Fruit fly (Drosophila melanogaster) whole organism, embryonic: Measurements from ENCODE around the gene CG14142.
A peak's percentile ranks its signal among the peaks of the same experiment; 100 is the strongest.

Experiments used
- Bdp1 ChIP-seq: fragments of 200-800 bp; sonication (Bioruptor generic); optimal IDR thresholded peaks from 3 replicates; lab custom pipeline; 2016; ENCODE audit warnings: missing biosample characterization, missing genetic modification characterization
- CG12155 ChIP-seq: fragments of 200-800 bp; sonication (Bioruptor generic); optimal IDR thresholded peaks from 3 replicates; lab custom pipeline; 2016; ENCODE audit warnings: missing biosample characterization, missing genetic modification characterization
- CG15514 ChIP-seq: fragments of 200-800 bp; sonication (Bioruptor generic); optimal IDR thresholded peaks from 3 replicates; lab custom pipeline; 2017; ENCODE audit warnings: missing biosample characterization, missing genetic modification characterization, mild to moderate bottlenecking, moderate library complexity, missing genetic modification reagents
- CG1603 ChIP-seq: fragments of 200-800 bp; sonication (Bioruptor generic); optimal IDR thresholded peaks from 2 replicates; lab custom pipeline; 2019; ENCODE audit warnings: missing biosample characterization, mild to moderate bottlenecking, missing genetic modification characterization, moderate library complexity
- CG1832 ChIP-seq: fragments of 200-800 bp; sonication (Bioruptor generic); optimal IDR thresholded peaks from 2 replicates; lab custom pipeline; 2017; ENCODE audit warnings: missing biosample characterization, mild to moderate bottlenecking, missing genetic modification characterization, inconsistent platforms
- CG2129 ChIP-seq: fragments of 200-800 bp; sonication (Bioruptor generic); IDR thresholded peaks from 2 replicates; pipeline ENCODE4 v1.3.6; 2022; ENCODE audit warnings: missing biosample characterization, missing genetic modification characterization; ENCODE audit not compliant: partially characterized antibody
- CG2712 ChIP-seq: fragments of 200-800 bp; optimal IDR thresholded peaks from 3 replicates; lab custom pipeline; 2019; ENCODE audit warnings: missing biosample characterization, mild to moderate bottlenecking, missing genetic modification characterization, moderate library complexity
- CG32532 ChIP-seq: fragments of 200-800 bp; sonication (Bioruptor generic); IDR thresholded peaks from 2 replicates; pipeline ENCODE4 v1.3.6; 2022; ENCODE audit warnings: missing biosample characterization, missing genetic modification characterization
- CG33557 ChIP-seq: fragments of 200-800 bp; sonication (Bioruptor generic); optimal IDR thresholded peaks from 2 replicates; lab custom pipeline; 2019; ENCODE audit warnings: missing biosample characterization, mild to moderate bottlenecking, missing genetic modification characterization, moderate library complexity
- CG4360 ChIP-seq: fragments of 200-800 bp; sonication (Bioruptor generic); IDR thresholded peaks from 2 replicates; pipeline ENCODE4 v1.3.6; 2022; ENCODE audit warnings: missing biosample characterization, missing genetic modification characterization
- CG4820 ChIP-seq: fragments of 200-800 bp; sonication (Bioruptor generic); optimal IDR thresholded peaks from 3 replicates; lab custom pipeline; 2016; ENCODE audit warnings: missing biosample characterization, missing genetic modification characterization
- CG6689 ChIP-seq: fragments of 200-800 bp; sonication (Bioruptor generic); IDR thresholded peaks from 2 replicates; pipeline ENCODE4 v1.3.6; 2022; ENCODE audit warnings: missing biosample characterization, missing genetic modification characterization
- CG8359 ChIP-seq: fragments of 200-800 bp; sonication (Bioruptor generic); optimal IDR thresholded peaks from 2 replicates; lab custom pipeline; 2017; ENCODE audit warnings: missing biosample characterization, mild to moderate bottlenecking, missing genetic modification characterization, borderline replicate concordance
- CG8765 ChIP-seq: fragments of 200-800 bp; sonication (Bioruptor generic); IDR thresholded peaks from 2 replicates; pipeline ENCODE4 v1.3.6; 2022; ENCODE audit warnings: missing biosample characterization, missing genetic modification characterization
- CG9609 ChIP-seq: fragments of 200-800 bp; sonication (Bioruptor generic); optimal IDR thresholded peaks from 3 replicates; lab custom pipeline; 2016; ENCODE audit warnings: missing biosample characterization, missing genetic modification characterization
- Dfd ChIP-seq, 2 experiments: fragments of >200 bp; optimal IDR thresholded peaks; 2 replicates each; lab custom pipeline; 2017; ENCODE audit warnings: missing biosample characterization in 2 of 2, missing genetic modification characterization in 2 of 2
- E2f1 ChIP-seq: fragments of 200-800 bp; sonication (Bioruptor generic); IDR thresholded peaks from 2 replicates; pipeline ENCODE4 v1.3.6; 2022; ENCODE audit warnings: missing biosample characterization, missing genetic modification characterization
- H15 ChIP-seq: fragments of 200-800 bp; sonication (Bioruptor generic); IDR thresholded peaks from 3 replicates; pipeline ENCODE4 v1.3.6; 2022; ENCODE audit warnings: missing biosample characterization, missing genetic modification characterization
- Nf-YA ChIP-seq: fragments of 200-800 bp; sonication (Bioruptor generic); IDR thresholded peaks from 2 replicates; pipeline ENCODE4 v1.3.6; 2022; ENCODE audit warnings: missing biosample characterization, missing genetic modification characterization
- Sox102F ChIP-seq: fragments of 200-800 bp; sonication (Bioruptor generic); optimal IDR thresholded peaks from 2 replicates; lab custom pipeline; 2018; ENCODE audit warnings: missing biosample characterization, mild to moderate bottlenecking, missing genetic modification characterization, moderate library complexity
- Trl ChIP-seq, 3 experiments: fragments of >200 bp in 2 of 3; fragments of 200-800 bp in 1 of 3; sonication (Bioruptor generic) in 1 of 3; optimal IDR thresholded peaks; 2 replicates in 1 of 3; 3 replicates in 2 of 3; lab custom pipeline; 2016 to 2017; ENCODE audit warnings: missing biosample characterization in 1 of 3, missing genetic modification characterization in 1 of 3
- Xrp1 ChIP-seq: fragments of 200-800 bp; sonication (Bioruptor generic); IDR thresholded peaks from 2 replicates; pipeline ENCODE4 v1.3.6; 2022; ENCODE audit warnings: missing biosample characterization, missing genetic modification characterization
- ara ChIP-seq: fragments of 200-800 bp; sonication (Bioruptor generic); IDR thresholded peaks from 2 replicates; pipeline ENCODE4 v1.3.6; 2022; ENCODE audit warnings: missing biosample characterization, missing genetic modification characterization
- cg ChIP-seq: fragments of 200-800 bp; sonication (Bioruptor generic); optimal IDR thresholded peaks from 3 replicates; lab custom pipeline; 2019; ENCODE audit warnings: missing biosample characterization, mild to moderate bottlenecking, missing genetic modification characterization, moderate library complexity
- dpn ChIP-seq, 2 experiments: fragments of 200-800 bp; sonication (Bioruptor generic); optimal IDR thresholded peaks; 3 replicates each; lab custom pipeline; 2016; ENCODE audit warnings: missing biosample characterization in 2 of 2, missing genetic modification characterization in 2 of 2
- nmo ChIP-seq: fragments of 200-800 bp; sonication (Bioruptor generic); optimal IDR thresholded peaks from 2 replicates; lab custom pipeline; 2018; ENCODE audit warnings: missing biosample characterization, mild to moderate bottlenecking, missing genetic modification characterization, moderate library complexity
- onecut ChIP-seq: fragments of 200-800 bp; sonication (Bioruptor generic); IDR thresholded peaks from 2 replicates; pipeline ENCODE4 v1.3.6; 2022; ENCODE audit warnings: missing biosample characterization, missing genetic modification characterization
- phol ChIP-seq: fragments of 200-800 bp; sonication (Bioruptor generic); optimal IDR thresholded peaks from 3 replicates; lab custom pipeline; 2018; ENCODE audit warnings: missing biosample characterization, mild to moderate bottlenecking, missing genetic modification characterization, moderate library complexity
- psq ChIP-seq: fragments of 200-800 bp; sonication (Bioruptor generic); optimal IDR thresholded peaks from 2 replicates; lab custom pipeline; 2017; ENCODE audit warnings: missing biosample characterization, missing genetic modification characterization
- row ChIP-seq: fragments of 200-800 bp; sonication (Bioruptor generic); IDR thresholded peaks from 3 replicates; pipeline ENCODE4 v1.3.6; 2022; ENCODE audit warnings: missing biosample characterization, missing genetic modification characterization
- sens ChIP-seq: fragments of 200-800 bp; sonication (Bioruptor generic); peaks from one replicate; lab custom pipeline; 2016; ENCODE audit warnings: missing biosample characterization, missing genetic modification characterization
- slbo ChIP-seq: fragments of 200-800 bp; sonication (Bioruptor generic); IDR thresholded peaks from 2 replicates; pipeline ENCODE4 v1.3.6; 2022; ENCODE audit warnings: missing biosample characterization, missing genetic modification characterization
- slp2 ChIP-seq: fragments of 200-800 bp; sonication (Bioruptor generic); optimal IDR thresholded peaks from 2 replicates; lab custom pipeline; 2016; ENCODE audit warnings: missing biosample characterization, missing genetic modification characterization
- trem ChIP-seq: fragments of 200-800 bp; optimal IDR thresholded peaks from 3 replicates; lab custom pipeline; 2019; ENCODE audit warnings: missing biosample characterization, mild to moderate bottlenecking, missing genetic modification characterization, moderate library complexity
- tx ChIP-seq: fragments of 200-800 bp; sonication (Bioruptor generic); optimal IDR thresholded peaks from 2 replicates; lab custom pipeline; 2016; ENCODE audit warnings: missing biosample characterization, missing genetic modification characterization
- zen2 ChIP-seq: fragments of 200-800 bp; sonication (Bioruptor generic); IDR thresholded peaks from 3 replicates; pipeline ENCODE4 v1.3.6; 2022; ENCODE audit warnings: missing biosample characterization, missing genetic modification characterization; ENCODE audit not compliant: partially characterized antibody
- zf30C ChIP-seq: fragments of 200-800 bp; sonication (Bioruptor generic); optimal IDR thresholded peaks from 3 replicates; lab custom pipeline; 2018; ENCODE audit warnings: missing biosample characterization, mild to moderate bottlenecking, missing genetic modification characterization
- zfh2 ChIP-seq: fragments of 200-800 bp; sonication (Bioruptor generic); optimal IDR thresholded peaks from 2 replicates; lab custom pipeline; 2016; ENCODE audit warnings: missing biosample characterization, missing genetic modification characterization

The CG14142 gene

DNA sequence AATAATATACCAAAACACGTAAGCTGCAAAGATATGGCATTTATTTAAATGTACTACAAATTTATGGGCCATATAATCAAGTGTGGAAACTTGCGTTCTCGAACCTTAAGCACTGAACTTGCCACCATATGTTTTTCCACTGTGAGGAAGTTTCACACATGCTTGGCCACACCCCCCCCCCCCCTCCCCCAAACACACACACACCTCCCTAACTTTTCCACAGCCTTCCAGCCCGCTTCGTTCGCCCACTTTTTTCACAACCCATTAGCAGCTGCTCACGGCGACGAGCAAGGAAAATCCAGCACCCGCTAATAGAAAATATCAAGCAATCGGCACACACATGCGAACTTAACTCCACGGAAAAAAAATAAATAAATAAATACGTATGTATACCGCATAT lies 22.0 kb downstream of the CG14142 start (continued):
- TF ChIP-seq phol (tag; lab: Kevin White, UChicago) = no peak
- TF ChIP-seq Xrp1 = peak; percentile 11; the same call in 1 of the 2 replicates

DNA sequence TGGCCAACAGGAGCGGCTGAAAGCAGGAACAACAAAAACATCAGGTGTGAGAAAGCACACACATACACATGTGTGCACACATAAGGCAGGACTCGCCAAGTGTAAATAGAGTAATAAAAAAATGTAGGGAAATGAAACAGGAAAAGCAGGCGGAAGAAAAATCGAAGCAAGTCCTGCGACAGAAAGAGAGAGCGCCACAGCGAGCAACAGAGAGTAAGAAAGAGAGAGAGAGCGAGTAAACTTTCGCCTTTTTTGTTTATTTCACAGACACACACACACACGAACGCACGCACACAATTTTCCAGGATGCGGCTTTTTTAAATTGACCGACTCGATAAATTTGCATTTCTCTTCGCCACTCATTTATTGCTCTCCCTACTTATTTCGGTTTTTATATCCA lies 23.5 kb downstream of the CG14142 start:
- no peak for TF ChIP-seq row (GFP tag; lab: Robert Waterston, UW)
- no peak for TF ChIP-seq CG8765 (GFP tag; lab: Robert Waterston, UW)
- TF ChIP-seq psq (GFP tag; lab: Kevin White, UChicago) = no peak
- TF ChIP-seq H15 (GFP tag; lab: Robert Waterston, UW) = no peak
- no peak for TF ChIP-seq slp2 (GFP tag; lab: Kevin White, UChicago)
- no peak for TF ChIP-seq Bdp1 (GFP tag; lab: Kevin White, UChicago)
- peak; percentile 29 for TF ChIP-seq CG1832 (GFP tag; lab: Kevin White, UChicago)
- TF ChIP-seq trem = no peak
- TF ChIP-seq ara (GFP tag; lab: Robert Waterston, UW) = no peak
- no peak for TF ChIP-seq CG2712 (tag; lab: Kevin White, UChicago)
- TF ChIP-seq slbo (GFP tag; lab: Robert Waterston, UW) = no peak
- TF ChIP-seq Dfd (GFP tag; optimal IDR thresholded peaks at IDR 0.05; lab: Kevin White, UChicago) = peak in 1 of 2 experiments; percentile 6
- TF ChIP-seq CG12155 (GFP tag; lab: Kevin White, UChicago) = no peak
- TF ChIP-seq CG1603 = no peak
- TF ChIP-seq Trl (optimal IDR thresholded peaks at IDR 0.05; lab: Kevin White, UChicago) = peak; percentile 27 to 68
- TF ChIP-seq Trl (GFP tag; optimal IDR thresholded peaks at IDR 0.05; lab: Kevin White, UChicago) = no peak
- TF ChIP-seq E2f1 (GFP tag; lab: Robert Waterston, UW) = no peak
- TF ChIP-seq cg (GFP tag; lab: Kevin White, UChicago) = peak; percentile 38
- no peak for TF ChIP-seq CG9609 (GFP tag; lab: Kevin White, UChicago)
- TF ChIP-seq onecut = peak; percentile 64
- TF ChIP-seq CG33557 (GFP tag; lab: Kevin White, UChicago) = no peak
- no peak for TF ChIP-seq zf30C
- TF ChIP-seq Nf-YA (GFP tag; lab: Robert Waterston, UW) = no peak
- TF ChIP-seq CG6689 (GFP tag; lab: Robert Waterston, UW) = no peak
- no peak for TF ChIP-seq zen2 (GFP tag; lab: Robert Waterston, UW)
- no peak for TF ChIP-seq CG8359 (GFP tag; lab: Kevin White, UChicago)
- no peak for TF ChIP-seq CG15514 (GFP tag; lab: Kevin White, UChicago)
- TF ChIP-seq nmo = no peak
- TF ChIP-seq dpn (GFP tag; optimal IDR thresholded peaks at IDR 0.05; lab: Kevin White, UChicago) = no peak
- peak; percentile 4; the same call in 1 of the 2 replicates for TF ChIP-seq CG4360 (GFP tag; lab: Robert Waterston, UW)
- TF ChIP-seq tx (GFP tag; lab: Kevin White, UChicago) = no peak
- TF ChIP-seq CG32532 (GFP tag; lab: Robert Waterston, UW) = no peak
- no peak for TF ChIP-seq zfh2 (GFP tag; lab: Kevin White, UChicago)
- TF ChIP-seq CG4820 = no peak
- no peak for TF ChIP-seq Sox102F (GFP tag; lab: Kevin White, UChicago)
- no peak for TF ChIP-seq CG2129 (GFP tag; lab: Robert Waterston, UW)
- peak; percentile 47 for TF ChIP-seq sens (GFP tag; lab: Kevin White, UChicago)
